Fruit fly (Drosophila melanogaster): ENCODE measurements around the gene Smr.
A peak's percentile ranks its signal among the peaks of the same experiment; 100 is the strongest.

The Smr gene

DNA sequence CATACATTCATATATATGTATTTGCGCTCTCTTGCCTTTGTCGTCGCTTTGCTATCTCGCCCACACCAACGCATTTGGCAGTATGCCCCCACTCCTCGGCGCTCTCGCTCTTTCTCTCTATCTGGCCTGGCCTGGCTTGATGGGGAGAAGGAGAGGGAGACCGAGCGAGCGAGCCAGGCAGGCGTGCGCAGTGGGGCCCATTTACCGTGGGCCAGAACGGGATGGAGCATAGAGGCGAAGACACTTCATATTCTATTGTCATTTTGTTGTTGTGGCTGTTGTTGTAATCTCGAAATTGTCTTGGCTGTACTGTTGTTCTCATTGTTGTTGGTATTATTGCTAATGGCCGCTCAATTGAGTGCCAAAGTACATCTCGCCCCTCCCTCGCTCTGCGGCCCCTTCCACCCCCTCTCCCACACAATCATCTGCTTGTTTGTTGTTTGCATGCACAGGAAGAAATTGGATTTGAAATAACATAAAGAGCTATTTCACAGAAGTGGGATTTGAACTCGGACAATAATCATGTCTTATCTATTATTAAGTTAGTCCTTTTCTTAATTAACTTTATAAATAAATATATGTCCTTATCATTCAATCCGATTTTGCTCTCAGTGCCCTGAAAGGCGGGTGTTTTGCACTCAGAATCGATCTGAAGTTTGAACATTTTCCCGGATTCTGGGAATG lies 77.2 kb downstream of the Smr start (continued):
- peak; percentile 93 for TF ChIP-seq sob (GFP tag; IDR thresholded peaks at IDR 0.05)
- peak; percentile 82 for TF ChIP-seq corto (GFP tag; optimal IDR thresholded peaks at IDR 0.05)
- peak; percentile 80 for TF ChIP-seq CG2202 (tag; optimal IDR thresholded peaks at IDR 0.05)
- TF ChIP-seq CG8359 (GFP tag; optimal IDR thresholded peaks at IDR 0.05; ENCODE audit: borderline replicate concordance) = peak; percentile 67
- peak; percentile 9 for TF ChIP-seq repo (GFP tag; optimal IDR thresholded peaks at IDR 0.05)
- TF ChIP-seq cas (GFP tag; IDR thresholded peaks at IDR 0.05) = peak; percentile 80
- no peak for TF ChIP-seq usp (GFP tag; optimal IDR thresholded peaks at IDR 0.05)
- peak; percentile 85 for TF ChIP-seq CG17568 (GFP tag; optimal IDR thresholded peaks at IDR 0.05)
- peak; percentile 72 for TF ChIP-seq CG12299 (tag; optimal IDR thresholded peaks at IDR 0.05)
- peak; percentile 54 for TF ChIP-seq CG15073 (GFP tag; optimal IDR thresholded peaks at IDR 0.05)
- no peak for TF ChIP-seq btn (GFP tag; optimal IDR thresholded peaks at IDR 0.05)
- TF ChIP-seq Myb (GFP tag; optimal IDR thresholded peaks at IDR 0.05) = peak; percentile 3
- TF ChIP-seq CG1647 (GFP tag; optimal IDR thresholded peaks at IDR 0.05) = peak; percentile 34
- TF ChIP-seq tup (GFP tag; optimal IDR thresholded peaks at IDR 0.05) = peak; percentile 51
- peak; percentile 74 for TF ChIP-seq ATbp (GFP tag; optimal IDR thresholded peaks at IDR 0.05)
- peak; percentile 85 for TF ChIP-seq wdn (GFP tag; IDR thresholded peaks at IDR 0.05)
- TF ChIP-seq Hr78 (GFP tag; optimal IDR thresholded peaks at IDR 0.05) = peak in 1 of 2 experiments; percentile 54
- peak; percentile 85 for TF ChIP-seq org-1 (GFP tag; optimal IDR thresholded peaks at IDR 0.05)
- peak; percentile 49 for TF ChIP-seq CG30020 (tag; optimal IDR thresholded peaks at IDR 0.05)
- TF ChIP-seq kah (GFP tag; optimal IDR thresholded peaks at IDR 0.05) = peak; percentile 59
- peak; percentile 82; the same call in 1 of the 2 replicates for TF ChIP-seq ssp (GFP tag; IDR thresholded peaks at IDR 0.05)
- TF ChIP-seq ab (GFP tag; optimal IDR thresholded peaks at IDR 0.05) = peak; percentile 16
- peak; percentile 87 for TF ChIP-seq al (GFP tag; IDR thresholded peaks at IDR 0.05)
- TF ChIP-seq exex (tag; optimal IDR thresholded peaks at IDR 0.05) = peak; percentile 46
- TF ChIP-seq CG8478 (optimal IDR thresholded peaks at IDR 0.05) = no peak
- peak; percentile 84 for TF ChIP-seq CG9437 (GFP tag; optimal IDR thresholded peaks at IDR 0.05)

- peak; percentile 36 for TF ChIP-seq CG8281 (tag; optimal IDR thresholded peaks at IDR 0.05)
- TF ChIP-seq bbx (GFP tag; IDR thresholded peaks at IDR 0.05; ENCODE audit: partially characterized antibody) = no peak
- peak; percentile 85 for TF ChIP-seq Sry-β (GFP tag; optimal IDR thresholded peaks at IDR 0.05)
- TF ChIP-seq tio (GFP tag; optimal IDR thresholded peaks at IDR 0.05) = no peak
- no peak for TF ChIP-seq Atf6 (GFP tag; IDR thresholded peaks at IDR 0.05)
- TF ChIP-seq CG4617 (GFP tag; optimal IDR thresholded peaks at IDR 0.05; ENCODE audit: borderline replicate concordance) = no peak
- no peak for TF ChIP-seq CG7928 (GFP tag; optimal IDR thresholded peaks at IDR 0.05)
- TF ChIP-seq cas (GFP tag; IDR thresholded peaks at IDR 0.05) = no peak
- no peak for TF ChIP-seq CG32767 (GFP tag; IDR thresholded peaks at IDR 0.05)
- TF ChIP-seq CoRest (tag; optimal IDR thresholded peaks at IDR 0.05) = no peak
- no peak for TF ChIP-seq jing (GFP tag; optimal IDR thresholded peaks at IDR 0.05)
- TF ChIP-seq Med (GFP tag) = peak; percentile 36
- no peak for TF ChIP-seq Hmx (GFP tag; optimal IDR thresholded peaks at IDR 0.05)
- TF ChIP-seq Nf-YC (tag; optimal IDR thresholded peaks at IDR 0.05) = no peak
- peak; percentile 12 for TF ChIP-seq sens (GFP tag)
- TF ChIP-seq CG18262 (tag; optimal IDR thresholded peaks at IDR 0.05) = no peak
- TF ChIP-seq vnd (GFP tag; IDR thresholded peaks at IDR 0.05; ENCODE audit: partially characterized antibody) = no peak
- TF ChIP-seq eve (GFP tag; optimal IDR thresholded peaks at IDR 0.05) = peak in 1 of 2 experiments; percentile 49
- peak; percentile 97 for TF ChIP-seq CG4360 (GFP tag; IDR thresholded peaks at IDR 0.05)
- 0 out of 3 replicates have a peak, but pooled peaks have one; percentile 17 for TF ChIP-seq row (GFP tag; IDR thresholded peaks at IDR 0.05)
- peak; percentile 68 for TF ChIP-seq crol (GFP tag; IDR thresholded peaks at IDR 0.05)
- no peak for TF ChIP-seq fru (optimal IDR thresholded peaks at IDR 0.05)
- no peak for TF ChIP-seq disco-r (GFP tag; optimal IDR thresholded peaks at IDR 0.05)
- no peak for TF ChIP-seq CG15601 (tag; optimal IDR thresholded peaks at IDR 0.05)
- TF ChIP-seq dimm (GFP tag; IDR thresholded peaks at IDR 0.05) = no peak
Measured at dm6 chrX:12664117-12664783, 78.2 kb downstream of the Smr start.
